Fruit fly (Drosophila melanogaster): ENCODE measurements around the gene sff.

DNA sequence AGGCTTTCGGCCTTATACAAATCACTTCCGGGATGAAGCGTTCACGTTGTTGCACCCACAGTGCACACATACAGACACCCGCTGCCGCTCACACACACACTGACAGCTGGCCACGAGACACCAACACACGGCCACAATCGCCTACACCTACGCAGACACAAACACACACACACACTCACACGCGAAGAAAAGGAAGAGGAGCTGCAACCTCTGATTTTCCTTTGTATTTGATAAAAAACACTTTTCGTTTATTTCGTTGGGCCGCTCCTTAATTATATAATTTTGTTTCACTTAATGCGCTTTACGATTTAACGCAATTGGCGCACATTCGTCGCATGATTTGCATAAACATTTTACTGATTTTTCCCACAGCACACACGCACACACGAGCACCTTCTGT is 342 bp downstream of the sff start:
- no peak for TF ChIP-seq CG8478 (optimal IDR thresholded peaks at IDR 0.05)
- TF ChIP-seq CTCF (optimal IDR thresholded peaks at IDR 0.05): no peak
